Fruit fly (Drosophila melanogaster) S2 (cell line): Measurements from ENCODE around the gene rdgA.
A peak's percentile ranks its signal among the peaks of the same experiment; 100 is the strongest.

ENCODE experiments used
- CG8478 ChIP-seq: fragments of >200 bp; optimal IDR thresholded peaks from 2 replicates; lab custom pipeline; 2018
- CTCF ChIP-seq, 2 experiments: fragments of >200 bp; optimal IDR thresholded peaks; 2 replicates each; lab custom pipeline; 2018

Gene rdgA

dm6 chrX:8901447-8901846 lies 5.4 kb upstream of the rdgA start, which contains the start of gene Rbm13:
Gene Rbm13, plus strand, starts transcription at chrX:8901699.
- no peak for TF ChIP-seq CTCF (optimal IDR thresholded peaks at IDR 0.05; lab: Kevin White, UChicago)
- TF ChIP-seq CG8478 (lab: Kevin White, UChicago): no peak

DNA sequence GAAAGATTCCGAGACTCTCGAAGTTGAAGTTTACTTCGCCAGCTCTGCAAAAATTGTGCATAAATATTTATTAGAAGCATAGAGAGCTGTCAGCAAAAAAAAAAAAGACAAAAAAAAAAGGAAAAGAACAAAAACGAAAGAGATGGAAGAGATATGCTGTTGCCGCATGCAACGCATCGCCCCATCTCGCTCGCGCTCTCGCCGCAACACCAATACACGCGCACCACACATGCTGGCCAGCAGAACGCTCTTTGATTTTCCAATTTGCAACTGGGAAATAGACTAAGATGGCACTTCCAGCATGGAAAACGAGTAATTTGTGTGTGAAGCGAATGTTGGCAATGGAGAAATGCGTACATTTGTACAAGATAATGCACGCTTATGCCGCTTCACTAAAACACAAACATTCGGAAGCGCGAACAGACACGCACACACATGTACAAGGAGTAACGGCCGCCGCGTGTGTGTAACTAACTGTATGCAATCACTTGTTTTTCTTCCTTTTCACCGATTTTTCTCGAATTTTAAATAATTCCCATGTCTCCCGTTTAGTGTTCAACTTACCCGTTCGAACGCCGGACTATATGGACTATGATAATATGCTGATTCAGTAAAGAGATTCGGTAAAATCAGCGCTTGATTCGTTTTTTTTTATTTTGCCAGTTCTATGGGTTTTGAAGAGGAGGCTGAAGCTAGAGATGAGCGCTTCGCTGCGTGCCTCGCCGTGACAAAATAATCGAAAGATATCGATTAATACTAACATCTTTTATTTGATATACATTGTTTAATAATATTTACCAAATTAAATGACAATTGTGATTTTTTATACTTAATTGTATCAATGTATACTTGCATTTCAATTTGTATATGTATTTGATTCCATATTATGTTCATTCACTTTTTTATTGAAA lies 1.1 kb upstream of the rdgA start:
- TF ChIP-seq CTCF (optimal IDR thresholded peaks at IDR 0.05; lab: Kevin White, UChicago): no peak
- no peak for TF ChIP-seq CG8478 (lab: Kevin White, UChicago)

DNA sequence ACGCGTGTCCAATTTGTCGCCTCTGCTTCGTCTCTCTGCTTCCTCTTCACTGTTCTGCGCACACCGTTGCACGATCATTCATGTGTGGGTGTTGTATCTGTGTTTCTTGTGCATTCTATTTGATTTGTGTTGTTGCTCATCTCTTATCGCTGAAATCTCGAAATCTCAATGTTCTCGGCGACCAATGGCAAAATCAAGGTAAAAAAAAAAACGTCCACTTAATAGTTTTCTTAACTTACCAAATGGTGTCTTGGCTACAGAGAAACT lies 612 bp downstream of the rdgA start:
- TF ChIP-seq CTCF (optimal IDR thresholded peaks at IDR 0.05; lab: Kevin White, UChicago) (no peak), CG8478 (lab: Kevin White, UChicago) (no peak)

DNA sequence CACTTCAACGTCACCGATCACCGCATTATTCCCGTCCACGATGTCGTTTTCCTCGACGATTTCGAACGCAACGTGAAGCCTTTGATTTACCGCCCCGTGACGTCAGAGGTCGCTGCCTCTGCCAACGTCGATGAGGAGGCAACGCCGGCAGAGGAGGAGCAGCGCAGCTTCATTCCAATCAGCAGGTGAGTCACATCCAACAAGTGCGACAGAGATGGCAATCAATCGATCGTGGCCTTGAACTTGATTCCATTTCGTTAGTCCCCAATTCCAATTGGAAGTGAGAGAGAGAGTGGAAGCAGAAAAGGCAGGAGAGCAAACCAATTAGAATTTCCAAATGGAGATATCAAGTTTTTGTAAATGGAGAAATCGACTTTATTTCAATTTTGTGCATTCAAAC lies 1.3 kb downstream of the rdgA start:
- TF ChIP-seq CTCF (optimal IDR thresholded peaks at IDR 0.05; lab: Kevin White, UChicago): no peak
- TF ChIP-seq CG8478 (lab: Kevin White, UChicago): no peak

dm6 chrX:8911878-8912277 lies 5.0 kb downstream of the rdgA start:
- TF ChIP-seq CTCF (optimal IDR thresholded peaks at IDR 0.05; lab: Kevin White, UChicago) (no peak), CG8478 (lab: Kevin White, UChicago) (no peak)

DNA sequence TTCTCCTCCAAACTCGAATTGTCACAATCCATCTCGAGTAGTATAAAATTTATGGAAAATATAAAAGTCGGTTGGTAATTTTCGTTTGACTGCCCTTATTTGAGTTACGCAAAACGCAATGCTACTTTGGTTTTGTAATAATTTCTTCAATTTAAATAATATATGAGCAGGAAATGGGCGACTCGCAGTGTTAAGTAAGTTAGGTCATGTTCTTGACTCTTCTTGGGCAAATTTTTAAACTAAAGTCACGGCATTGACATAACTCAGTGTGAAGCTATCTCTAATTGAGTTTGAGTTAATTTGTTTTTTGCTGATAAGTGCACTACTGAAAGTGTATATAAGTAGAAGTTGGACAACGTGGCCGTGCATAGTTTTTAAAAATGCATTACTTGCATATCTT lies 16.7 kb downstream of the rdgA start, which contains the start of the genes CG12661 and CG43255:
TSS of gene CG12661 (minus strand) at position 101 of the 400 bp plus-strand sequence.
TSS of gene CG43255 (plus strand) at position 374 of the 400 bp plus-strand sequence.
- TF ChIP-seq CTCF (optimal IDR thresholded peaks at IDR 0.05; lab: Kevin White, UChicago): no peak
- TF ChIP-seq CG8478 (lab: Kevin White, UChicago): no peak

DNA sequence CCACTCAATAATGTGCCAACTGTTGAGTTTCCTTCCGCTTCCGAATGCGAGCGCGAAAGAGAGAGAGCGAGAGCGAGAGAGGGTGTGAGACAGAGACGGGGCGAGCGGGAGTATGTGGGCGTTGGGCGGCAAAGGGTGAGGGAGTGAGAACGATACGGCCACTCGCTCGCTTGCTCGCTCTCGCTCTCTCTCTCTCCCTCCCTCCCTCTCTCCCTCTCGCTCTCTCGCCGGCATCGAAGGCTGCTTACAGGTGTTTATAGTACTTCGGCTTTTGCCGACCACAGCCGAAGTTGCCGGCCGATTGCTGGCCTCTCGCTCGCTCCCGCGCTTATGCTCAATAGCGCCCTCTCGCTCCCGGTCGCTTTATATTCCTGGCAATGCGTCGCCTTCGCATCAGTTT lies 17.9 kb downstream of the rdgA start:
- no peak for TF ChIP-seq CG8478 (lab: Kevin White, UChicago)
- TF ChIP-seq CTCF (optimal IDR thresholded peaks at IDR 0.05; lab: Kevin White, UChicago): peak in 1 of 2 experiments; percentile 31

- no peak for TF ChIP-seq CG8478 (lab: Kevin White, UChicago)
- no peak for TF ChIP-seq CTCF (optimal IDR thresholded peaks at IDR 0.05; lab: Kevin White, UChicago)
These were observed 51.4 kb downstream of the rdgA start for dm6 chrX:8958261-8958660.

dm6 chrX:8973136-8973535 lies 66.3 kb downstream of the rdgA start:
- no peak for TF ChIP-seq CG8478 (lab: Kevin White, UChicago)
- no peak for TF ChIP-seq CTCF (optimal IDR thresholded peaks at IDR 0.05; lab: Kevin White, UChicago)

- no peak for TF ChIP-seq CTCF (optimal IDR thresholded peaks at IDR 0.05; lab: Kevin White, UChicago)
These were observed 67.3 kb downstream of the rdgA start, which contains the start of gene CG10962 for dm6 chrX:8974203-8974602. Gene CG10962, minus strand, starts transcription at chrX:8974255.

DNA sequence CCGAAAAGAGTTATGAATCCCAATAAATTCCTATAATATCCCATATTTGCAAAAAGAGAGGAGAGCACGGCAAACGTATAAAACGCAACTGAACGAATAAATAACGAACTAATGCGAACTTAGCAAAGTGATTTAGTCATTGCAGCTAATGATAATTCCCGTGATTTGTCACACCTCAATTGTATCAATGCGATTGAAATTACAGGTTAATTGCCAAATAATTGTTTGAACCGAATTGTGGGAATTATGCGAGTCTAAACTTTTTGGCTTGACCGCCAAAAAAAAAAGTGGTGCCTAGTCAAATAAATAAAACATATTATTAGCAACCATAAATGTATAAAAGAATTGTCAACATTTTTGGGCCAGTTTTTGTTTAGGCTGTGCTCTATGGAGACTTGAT lies 77.5 kb downstream of the rdgA start, which contains the start of gene CG12662:
TSS of gene CG12662 (minus strand) at position 101 of the 400 bp plus-strand sequence.
- TF ChIP-seq CTCF (optimal IDR thresholded peaks at IDR 0.05; lab: Kevin White, UChicago) (no peak), CG8478 (lab: Kevin White, UChicago) (no peak)

dm6 chrX:9004333-9004732 lies 97.5 kb downstream of the rdgA start:
- TF ChIP-seq CG8478 (lab: Kevin White, UChicago): no peak
- TF ChIP-seq CTCF (optimal IDR thresholded peaks at IDR 0.05; lab: Kevin White, UChicago): no peak

DNA sequence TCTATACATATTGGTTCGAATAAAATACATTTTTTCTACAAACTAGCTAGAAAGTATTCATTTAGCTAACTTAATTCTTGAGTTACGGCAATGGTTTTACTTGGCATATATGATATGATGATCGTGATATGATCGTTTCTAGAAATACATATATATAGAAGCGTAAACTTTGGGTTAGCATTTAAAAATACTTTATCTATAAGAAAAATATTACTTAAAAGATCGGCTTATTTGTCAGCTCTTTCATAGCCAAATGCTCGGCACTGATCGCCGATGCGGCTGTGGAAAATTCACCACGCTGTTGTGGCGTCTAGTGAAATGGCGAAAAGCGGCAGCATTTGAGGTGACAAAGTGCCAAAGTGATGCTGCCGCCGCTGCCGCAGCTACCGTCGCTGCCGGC lies 100.3 kb downstream of the rdgA start:
- TF ChIP-seq CG8478 (lab: Kevin White, UChicago) (no peak), CTCF (optimal IDR thresholded peaks at IDR 0.05; lab: Kevin White, UChicago) (no peak)

DNA sequence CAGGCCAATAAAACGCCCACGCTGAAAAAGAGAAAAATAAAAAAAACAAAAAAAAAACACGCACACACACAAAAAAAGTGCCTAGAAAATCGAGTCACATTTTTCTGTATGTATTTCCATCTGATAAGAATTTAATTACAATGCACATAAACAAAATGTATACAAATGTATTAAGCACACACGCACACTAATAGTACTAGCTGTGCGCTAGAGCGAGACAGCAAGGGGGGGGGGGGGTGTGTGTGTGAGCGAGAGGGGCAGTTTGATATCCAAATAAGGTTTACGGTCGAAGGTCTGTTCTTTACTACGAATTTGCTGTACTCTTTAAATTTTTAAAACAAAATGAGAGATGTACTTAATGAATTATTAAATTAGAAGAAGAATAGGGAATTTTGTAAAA lies 105.9 kb downstream of the rdgA start:
- TF ChIP-seq CG8478 (lab: Kevin White, UChicago) (no peak), CTCF (optimal IDR thresholded peaks at IDR 0.05; lab: Kevin White, UChicago) (no peak)

DNA sequence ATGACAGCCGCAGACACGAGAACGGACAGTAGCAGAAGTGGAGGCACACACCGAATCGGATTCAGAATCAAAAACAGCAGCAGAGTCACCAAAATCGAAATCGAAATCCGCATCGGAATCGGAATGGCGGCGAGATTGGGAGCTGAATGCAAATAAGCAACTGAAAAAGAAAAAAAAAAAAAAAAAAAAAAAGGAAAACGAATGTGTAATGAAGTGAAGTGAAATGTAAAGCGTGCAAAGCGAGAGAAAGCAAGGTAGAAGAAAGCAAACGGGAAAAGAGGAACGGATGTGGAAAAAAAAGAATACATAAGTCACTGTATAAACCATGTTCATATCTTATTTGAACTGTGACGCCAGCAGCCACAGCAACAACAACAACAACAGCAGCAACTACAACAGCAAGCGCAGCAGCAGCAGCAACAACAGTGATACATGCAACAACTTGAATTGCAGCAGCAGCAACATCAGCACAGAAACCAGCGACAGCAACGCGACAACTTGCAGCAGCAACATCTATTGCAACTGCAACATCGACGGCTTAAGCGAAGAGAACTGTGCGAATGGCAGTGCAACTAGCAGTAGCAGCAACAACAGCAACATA lies 106.6 kb downstream of the rdgA start:
- no peak for TF ChIP-seq CG8478 (lab: Kevin White, UChicago)
- no peak for TF ChIP-seq CTCF (optimal IDR thresholded peaks at IDR 0.05; lab: Kevin White, UChicago)
